Worm (Caenorhabditis elegans) whole organism, L1 larva: Measurements from ENCODE around the gene ins-1.

Source experiments
- C04F5.9 ChIP-seq: sonication (generic microtip); optimal IDR thresholded peaks from 2 replicates; lab custom pipeline; 2016; ENCODE audit warnings: missing genetic modification characterization, missing compliant biosample characterization
- C34B4.2 ChIP-seq: sonication (generic microtip); optimal IDR thresholded peaks from 2 replicates; lab custom pipeline; 2017; ENCODE audit warnings: mild to moderate bottlenecking, missing genetic modification characterization, missing compliant biosample characterization
- F16B12.6 ChIP-seq: fragments of 150-350 bp; optimal IDR thresholded peaks from 2 replicates; lab custom pipeline; 2014; ENCODE audit warnings: missing biosample characterization, missing genetic modification characterization
- Y116A8C.19 ChIP-seq: sonication (generic microtip); optimal IDR thresholded peaks from 2 replicates; lab custom pipeline; 2016; ENCODE audit warnings: missing compliant biosample characterization, missing genetic modification characterization, borderline replicate concordance
- alr-1 ChIP-seq: fragments of 200-800 bp; sonication (Bioruptor generic); optimal IDR thresholded peaks from 2 replicates; lab custom pipeline; 2018; ENCODE audit warnings: borderline replicate concordance, mild to moderate bottlenecking, missing genetic modification characterization, missing compliant biosample characterization
- ama-1 ChIP-seq: fragments of 150-350 bp; optimal IDR thresholded peaks from 2 replicates; lab custom pipeline; 2014
- ceh-63 ChIP-seq: fragments of 200-800 bp; sonication (Bioruptor generic); optimal IDR thresholded peaks from 2 replicates; lab custom pipeline; 2018; ENCODE audit warnings: mild to moderate bottlenecking, missing genetic modification characterization, missing compliant biosample characterization
- ceh-8 ChIP-seq: fragments of 200-800 bp; sonication (Bioruptor generic); optimal IDR thresholded peaks from 2 replicates; lab custom pipeline; 2018; ENCODE audit warnings: mild to moderate bottlenecking, missing genetic modification characterization, moderate library complexity, missing compliant biosample characterization
- dsc-1 ChIP-seq: sonication (generic microtip); optimal IDR thresholded peaks from 2 replicates; lab custom pipeline; 2016; ENCODE audit warnings: mild to moderate bottlenecking, missing genetic modification characterization, missing compliant biosample characterization
- ets-5 ChIP-seq: fragments of 200-800 bp; sonication (Bioruptor generic); IDR thresholded peaks from 2 replicates; pipeline ENCODE4 v1.3.6; 2022; ENCODE audit warnings: missing genetic modification characterization, missing compliant biosample characterization
- fkh-10 ChIP-seq: sonication (generic microtip); optimal IDR thresholded peaks from 2 replicates; lab custom pipeline; 2017; ENCODE audit warnings: missing biosample characterization, missing genetic modification reagents, missing genetic modification characterization
- fkh-4 ChIP-seq: sonication (generic microtip); optimal IDR thresholded peaks from 2 replicates; lab custom pipeline; 2016; ENCODE audit warnings: missing compliant biosample characterization, missing genetic modification characterization, borderline replicate concordance
- fkh-8 ChIP-seq: sonication (generic microtip); optimal IDR thresholded peaks from 2 replicates; lab custom pipeline; 2016; ENCODE audit warnings: mild to moderate bottlenecking, missing genetic modification characterization, missing compliant biosample characterization
- hlh-4 ChIP-seq: sonication (generic microtip); optimal IDR thresholded peaks from 2 replicates; lab custom pipeline; 2016; ENCODE audit warnings: mild to moderate bottlenecking, missing genetic modification characterization, missing compliant biosample characterization
- hpl-2 ChIP-seq: fragments of 150-350 bp; optimal IDR thresholded peaks from 2 replicates; lab custom pipeline; 2014; ENCODE audit warnings: missing biosample characterization, missing genetic modification reagents, missing genetic modification characterization
- irx-1 ChIP-seq: sonication (generic microtip); optimal IDR thresholded peaks from 2 replicates; lab custom pipeline; 2016; ENCODE audit warnings: missing genetic modification characterization, missing compliant biosample characterization
- isw-1 ChIP-seq: fragments of 200-800 bp; sonication (Bioruptor generic); IDR thresholded peaks from 2 replicates; pipeline ENCODE4 v1.3.6; 2022; ENCODE audit warnings: missing genetic modification characterization, missing compliant biosample characterization
- lin-14 ChIP-seq: fragments of 200-800 bp; sonication (Bioruptor generic); optimal IDR thresholded peaks from 2 replicates; lab custom pipeline; 2018; ENCODE audit warnings: mild to moderate bottlenecking, missing genetic modification characterization, moderate library complexity, missing compliant biosample characterization
- lin-15B ChIP-seq: fragments of 150-350 bp; sonication (generic microtip); optimal IDR thresholded peaks from 3 replicates; lab custom pipeline; 2014; ENCODE audit warnings: missing biosample characterization, missing genetic modification characterization
- lsy-2 ChIP-seq, 2 experiments: fragments of 150-350 bp; optimal IDR thresholded peaks; 2 replicates each; lab custom pipeline; 2014; ENCODE audit warnings: missing biosample characterization in 2 of 2, missing genetic modification characterization in 2 of 2
- mab-9 ChIP-seq: fragments of 200-800 bp; sonication (Bioruptor generic); IDR thresholded peaks from 2 replicates; pipeline ENCODE4 v1.3.6; 2022; ENCODE audit warnings: missing genetic modification reagents, missing genetic modification characterization, missing compliant biosample characterization
- mef-2 ChIP-seq: fragments of 150-350 bp; optimal IDR thresholded peaks from 2 replicates; lab custom pipeline; 2014; ENCODE audit warnings: missing biosample characterization, missing genetic modification characterization
- mep-1 ChIP-seq: fragments of 150-350 bp; optimal IDR thresholded peaks from 2 replicates; lab custom pipeline; 2014; ENCODE audit warnings: missing biosample characterization, missing genetic modification characterization
- nhr-11 ChIP-seq: fragments of 150-350 bp; optimal IDR thresholded peaks from 2 replicates; lab custom pipeline; 2014; ENCODE audit warnings: missing biosample characterization, missing genetic modification characterization
- nhr-12 ChIP-seq: sonication (generic microtip); optimal IDR thresholded peaks from 2 replicates; lab custom pipeline; 2017; ENCODE audit warnings: missing biosample characterization, missing genetic modification characterization
- nhr-19 ChIP-seq: fragments of 200-800 bp; sonication (Bioruptor generic); conservative IDR thresholded peaks from 2 replicates; pipeline ENCODE4 v1.3.6; 2022; ENCODE audit warnings: missing genetic modification characterization, missing compliant biosample characterization
- nhr-237 ChIP-seq: fragments of 150-350 bp; optimal IDR thresholded peaks from 2 replicates; lab custom pipeline; 2014; ENCODE audit warnings: missing biosample characterization, missing genetic modification characterization
- nhr-47 ChIP-seq: sonication (generic microtip); optimal IDR thresholded peaks from 2 replicates; lab custom pipeline; 2016; ENCODE audit warnings: mild to moderate bottlenecking, missing genetic modification characterization, moderate library complexity, missing compliant biosample characterization
- nhr-71 ChIP-seq: sonication (generic microtip); optimal IDR thresholded peaks from 2 replicates; lab custom pipeline; 2016; ENCODE audit warnings: mild to moderate bottlenecking, missing genetic modification characterization, moderate library complexity, missing compliant biosample characterization
- nhr-84 ChIP-seq: sonication (generic microtip); optimal IDR thresholded peaks from 2 replicates; lab custom pipeline; 2017; ENCODE audit warnings: missing biosample characterization, missing genetic modification characterization
- nhr-85 ChIP-seq: sonication (generic microtip); peaks from one replicate; lab custom pipeline; 2016; ENCODE audit warnings: missing genetic modification characterization, inconsistent platforms, missing compliant biosample characterization
- nhr-90 ChIP-seq: sonication (generic microtip); optimal IDR thresholded peaks from 2 replicates; lab custom pipeline; 2016; ENCODE audit warnings: mild to moderate bottlenecking, missing genetic modification characterization, missing compliant biosample characterization; ENCODE audit not compliant: poor library complexity
- pag-3 ChIP-seq: sonication (generic microtip); optimal IDR thresholded peaks from 2 replicates; lab custom pipeline; 2017; ENCODE audit warnings: missing genetic modification characterization, mild to moderate bottlenecking, missing compliant biosample characterization, antibody characterized with exemption, borderline replicate concordance; ENCODE audit not compliant: insufficient read depth
- skn-1 ChIP-seq: fragments of 150-350 bp; optimal IDR thresholded peaks from 2 replicates; lab custom pipeline; 2014; ENCODE audit warnings: missing biosample characterization, missing genetic modification characterization
- sptf-1 ChIP-seq: fragments of 150-350 bp; optimal IDR thresholded peaks from 2 replicates; lab custom pipeline; 2014; ENCODE audit warnings: missing biosample characterization, missing genetic modification characterization
- sup-37 ChIP-seq: fragments of 200-800 bp; sonication (Bioruptor generic); optimal IDR thresholded peaks from 2 replicates; lab custom pipeline; 2018; ENCODE audit warnings: mild to moderate bottlenecking, missing genetic modification characterization, missing compliant biosample characterization
- swsn-7 ChIP-seq: sonication (generic microtip); optimal IDR thresholded peaks from 2 replicates; lab custom pipeline; 2016; ENCODE audit warnings: missing genetic modification characterization, missing compliant biosample characterization
- tbx-2 ChIP-seq: sonication (generic microtip); optimal IDR thresholded peaks from 2 replicates; lab custom pipeline; 2016; ENCODE audit warnings: missing genetic modification characterization, missing compliant biosample characterization
- tlp-1 ChIP-seq: fragments of 150-350 bp; optimal IDR thresholded peaks from 2 replicates; lab custom pipeline; 2014; ENCODE audit warnings: missing biosample characterization, missing genetic modification characterization
- unc-130 ChIP-seq: fragments of 150-350 bp; optimal IDR thresholded peaks from 2 replicates; lab custom pipeline; 2017; ENCODE audit warnings: missing biosample characterization, missing genetic modification characterization, inconsistent platforms
- unc-30 ChIP-seq: sonication (generic microtip); optimal IDR thresholded peaks from 2 replicates; lab custom pipeline; 2017; ENCODE audit warnings: missing biosample characterization, missing genetic modification characterization
- unc-98 ChIP-seq: fragments of 200-800 bp; sonication (Bioruptor generic); IDR thresholded peaks from 2 replicates; pipeline ENCODE4 v1.3.6; 2022; ENCODE audit warnings: missing genetic modification characterization, missing compliant biosample characterization
- vab-15 ChIP-seq: sonication (generic microtip); optimal IDR thresholded peaks from 2 replicates; lab custom pipeline; 2017; ENCODE audit warnings: missing genotype, mild to moderate bottlenecking, missing genetic modification characterization, missing compliant biosample characterization
- xbp-1 ChIP-seq: sonication (generic microtip); optimal IDR thresholded peaks from 2 replicates; lab custom pipeline; 2016; ENCODE audit warnings: missing genetic modification characterization, missing compliant biosample characterization
- zag-1 ChIP-seq: fragments of 150-350 bp; optimal IDR thresholded peaks from 2 replicates; lab custom pipeline; 2014; ENCODE audit warnings: missing biosample characterization, missing genetic modification characterization

ins-1 gene

ce11 chrIV:10396827-10397226 lies 39.7 kb upstream of the ins-1 start:
- TF ChIP-seq nhr-71 (tag; lab: Kevin White, UChicago) (peak; percentile 24), nhr-19 (GFP tag; lab: Robert Waterston, UW) (no peak), ceh-63 (GFP tag; lab: Kevin White, UChicago) (no peak), lin-14 (GFP tag; lab: Kevin White, UChicago) (peak; percentile 77), nhr-47 (tag; lab: Kevin White, UChicago) (peak; percentile 14), zag-1 (tag; lab: Kevin White, UChicago) (no peak), dsc-1 (tag; lab: Kevin White, UChicago) (peak; percentile 54), fkh-8 (tag; lab: Kevin White, UChicago) (peak; percentile 44), hpl-2 (GFP tag; lab: Kevin White, UChicago) (no peak), tbx-2 (tag; lab: Kevin White, UChicago) (peak; percentile 3), lin-15B (tag; lab: Kevin White, UChicago) (no peak), fkh-10 (GFP tag; lab: Kevin White, UChicago) (peak; percentile 63), sptf-1 (tag; lab: Kevin White, UChicago) (no peak), alr-1 (no peak), skn-1 (no peak)

- TF ChIP-seq irx-1 (tag; lab: Kevin White, UChicago) = no peak
- TF ChIP-seq ceh-63 (GFP tag; lab: Kevin White, UChicago) = peak; percentile 12
- no peak for TF ChIP-seq nhr-85 (tag; lab: Kevin White, UChicago)
- no peak for TF ChIP-seq unc-30 (tag; lab: Kevin White, UChicago)
- no peak for TF ChIP-seq unc-98 (GFP tag; lab: Robert Waterston, UW)
- peak; percentile 63 for TF ChIP-seq ceh-8
- no peak for TF ChIP-seq pag-3 (tag; lab: Kevin White, UChicago)
- no peak for TF ChIP-seq nhr-19 (GFP tag; lab: Robert Waterston, UW)
- TF ChIP-seq tbx-2 (tag; lab: Kevin White, UChicago) = peak; percentile 17
- TF ChIP-seq fkh-4 = no peak
- TF ChIP-seq nhr-47 (tag; lab: Kevin White, UChicago) = peak; percentile 34
- no peak for TF ChIP-seq hpl-2 (GFP tag; lab: Kevin White, UChicago)
- peak; percentile 46 for TF ChIP-seq nhr-71 (tag; lab: Kevin White, UChicago)
- no peak for TF ChIP-seq unc-130
- TF ChIP-seq nhr-237 (tag; lab: Kevin White, UChicago) = no peak
- no peak for TF ChIP-seq swsn-7 (tag; lab: Kevin White, UChicago)
- no peak for TF ChIP-seq C04F5.9 (tag; lab: Kevin White, UChicago)
- peak; percentile 78 for TF ChIP-seq lin-14 (GFP tag; lab: Kevin White, UChicago)
- peak; percentile 12 for TF ChIP-seq fkh-10 (GFP tag; lab: Kevin White, UChicago)
- no peak for TF ChIP-seq lin-15B (tag; lab: Kevin White, UChicago)
- TF ChIP-seq C34B4.2 (tag; lab: Kevin White, UChicago) = no peak
- TF ChIP-seq hlh-4 = no peak
- TF ChIP-seq lsy-2 (tag; optimal IDR thresholded peaks at IDR 0.05; lab: Kevin White, UChicago) = peak in 1 of 2 experiments; percentile 19
- no peak for TF ChIP-seq ama-1 (lab: Kevin White, UChicago)
- no peak for TF ChIP-seq vab-15 (tag; lab: Kevin White, UChicago)
Observed at ce11 chrIV:10398244-10398643, 38.3 kb upstream of the ins-1 start.

- TF ChIP-seq swsn-7 (tag; lab: Kevin White, UChicago) (peak; percentile 76), nhr-11 (tag; lab: Kevin White, UChicago) (no peak), ets-5 (GFP tag; lab: Robert Waterston, UW) (no peak), nhr-47 (tag; lab: Kevin White, UChicago) (peak; percentile 81), nhr-84 (tag; lab: Kevin White, UChicago) (no peak), mab-9 (GFP tag; lab: Robert Waterston, UW) (no peak), tlp-1 (tag; lab: Kevin White, UChicago) (no peak), pag-3 (tag; lab: Kevin White, UChicago) (no peak), ama-1 (lab: Kevin White, UChicago) (no peak), F16B12.6 (tag; lab: Kevin White, UChicago) (no peak), nhr-90 (tag; lab: Kevin White, UChicago) (no peak), mep-1 (tag; lab: Kevin White, UChicago) (peak; percentile 32), isw-1 (peak; percentile 61), Y116A8C.19 (tag; lab: Kevin White, UChicago) (no peak), mef-2 (tag; lab: Kevin White, UChicago) (peak; percentile 43), fkh-10 (GFP tag; lab: Kevin White, UChicago) (peak; percentile 93), ceh-63 (GFP tag; lab: Kevin White, UChicago) (no peak), ceh-8 (peak; percentile 73), tbx-2 (tag; lab: Kevin White, UChicago) (peak; percentile 86), xbp-1 (tag; lab: Kevin White, UChicago) (peak; percentile 46), nhr-12 (tag; lab: Kevin White, UChicago) (no peak), sup-37 (GFP tag; lab: Kevin White, UChicago) (no peak)
Observed at ce11 chrIV:10403193-10404058, 33.1 kb upstream of the ins-1 start, which contains the start of gene gpa-7. TSS of gene gpa-7 (plus strand) at chrIV:10404008.
